Worm (Caenorhabditis elegans): Measurements from ENCODE around the gene R11E3.2.

The R11E3.2 gene

DNA sequence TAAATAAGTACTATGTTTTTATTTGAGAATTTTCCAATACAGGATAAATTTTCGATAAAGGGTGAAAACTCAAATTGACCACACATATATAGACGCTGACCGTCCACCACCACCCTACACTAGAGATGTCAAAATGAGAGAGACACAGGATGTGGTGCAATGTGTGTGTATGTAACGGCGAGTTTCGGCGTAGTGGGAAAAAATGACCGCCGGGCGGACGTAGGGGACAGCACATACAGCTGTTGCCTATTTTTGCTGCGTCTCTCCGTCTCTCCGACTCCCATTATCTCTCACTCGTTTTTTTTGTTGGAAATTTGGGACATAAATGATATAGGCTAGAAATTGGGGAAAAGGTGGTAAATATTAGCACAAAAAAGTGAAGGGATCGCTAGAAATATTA lies 9.2 kb downstream of the R11E3.2 start:
- no peak for TF ChIP-seq ces-1 (GFP tag; optimal IDR thresholded peaks at IDR 0.05)
- peak in 1 of 2 experiments; percentile 29 for TF ChIP-seq lsy-2 (tag; optimal IDR thresholded peaks at IDR 0.05)
- TF ChIP-seq snu-23 (GFP tag; optimal IDR thresholded peaks at IDR 0.05): peak; percentile 28
- TF ChIP-seq blmp-1 (tag; optimal IDR thresholded peaks at IDR 0.05): no peak
- peak; percentile 20 for TF ChIP-seq irx-1 (tag; optimal IDR thresholded peaks at IDR 0.05)
- peak in 1 of 2 experiments; percentile 26 for TF ChIP-seq lin-35 (GFP tag; optimal IDR thresholded peaks at IDR 0.05)
- TF ChIP-seq efl-1 (optimal IDR thresholded peaks at IDR 0.05): peak in 1 of 2 experiments; percentile 19
- TF ChIP-seq efl-1 (GFP tag; optimal IDR thresholded peaks at IDR 0.05 in 1 of 2): no peak
- TF ChIP-seq nhr-20 (tag; optimal IDR thresholded peaks at IDR 0.05): no peak
- TF ChIP-seq fos-1 (tag; optimal IDR thresholded peaks at IDR 0.05): no peak

DNA sequence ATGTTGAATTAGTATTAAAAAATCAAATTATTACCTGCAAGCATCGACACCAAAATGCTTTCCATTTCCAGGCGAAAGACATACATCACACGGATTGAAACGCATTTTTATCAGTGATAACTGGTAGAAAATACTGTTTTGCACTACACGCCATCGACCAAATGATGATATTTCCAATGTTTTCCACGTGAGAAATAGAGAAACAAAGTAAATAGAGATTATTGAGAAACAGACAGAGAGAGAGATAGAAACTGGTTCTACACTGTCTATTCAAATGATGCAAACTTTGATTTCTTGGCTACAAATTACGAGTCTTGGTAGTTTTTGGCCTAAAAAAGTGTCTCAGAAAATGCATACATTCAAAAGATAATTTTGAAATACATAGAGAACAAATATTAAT lies 16.4 kb downstream of the R11E3.2 start, which contains the start of gene nhr-104:
nhr-104 (minus strand) TSS at position 361 of the 400 bp plus-strand sequence.
- peak; percentile 87 for TF ChIP-seq grh-1 (GFP tag; IDR thresholded peaks at IDR 0.05)
- TF ChIP-seq egl-27 (tag; optimal IDR thresholded peaks at IDR 0.05): no peak
- no peak for TF ChIP-seq isw-1 (GFP tag; IDR thresholded peaks at IDR 0.05)
- no peak for TF ChIP-seq nhr-84 (tag; optimal IDR thresholded peaks at IDR 0.05)
- TF ChIP-seq lin-14 (GFP tag; optimal IDR thresholded peaks at IDR 0.05): no peak
- TF ChIP-seq lir-3 (tag; optimal IDR thresholded peaks at IDR 0.05; ENCODE audit: poor library complexity): no peak
- TF ChIP-seq rnt-1 (tag; optimal IDR thresholded peaks at IDR 0.05): no peak
- peak; percentile 20 to 49 for TF ChIP-seq efl-1 (optimal IDR thresholded peaks at IDR 0.05)
- peak in 1 of 2 experiments; percentile 3 for TF ChIP-seq efl-1 (GFP tag; optimal IDR thresholded peaks at IDR 0.05 in 1 of 2)
- no peak for TF ChIP-seq zag-1 (tag; optimal IDR thresholded peaks at IDR 0.05)
- peak; percentile 8 for TF ChIP-seq nhr-237 (tag; optimal IDR thresholded peaks at IDR 0.05)
- no peak for TF ChIP-seq aly-2 (tag; optimal IDR thresholded peaks at IDR 0.05)
- TF ChIP-seq nhr-77 (tag; optimal IDR thresholded peaks at IDR 0.05): peak; percentile 15
- TF ChIP-seq lin-13 (GFP tag; optimal IDR thresholded peaks at IDR 0.05): no peak
- peak; percentile 48 for TF ChIP-seq mep-1 (tag; optimal IDR thresholded peaks at IDR 0.05)
- TF ChIP-seq unc-130 (tag; optimal IDR thresholded peaks at IDR 0.05): no peak
- peak; percentile 61 for TF ChIP-seq snu-23 (GFP tag; optimal IDR thresholded peaks at IDR 0.05)
- TF ChIP-seq elt-3 (tag; optimal IDR thresholded peaks at IDR 0.05): peak in 3 of 6 experiments; percentile 40 to 73 (median 41)
- no peak for TF ChIP-seq irx-1 (tag; optimal IDR thresholded peaks at IDR 0.05)
- TF ChIP-seq tbx-2 (tag; optimal IDR thresholded peaks at IDR 0.05): peak; percentile 30
- peak; percentile 37 for TF ChIP-seq C16A3.4 (tag; optimal IDR thresholded peaks at IDR 0.05)
- TF ChIP-seq aha-1 (tag; optimal IDR thresholded peaks at IDR 0.05): no peak
- TF ChIP-seq nhr-71 (tag; optimal IDR thresholded peaks at IDR 0.05): no peak
- no peak for TF ChIP-seq unc-86 (tag; optimal IDR thresholded peaks at IDR 0.05)
- no peak for TF ChIP-seq Y116A8C.19 (tag; optimal IDR thresholded peaks at IDR 0.05; ENCODE audit: borderline replicate concordance)
- TF ChIP-seq unc-98 (GFP tag; IDR thresholded peaks at IDR 0.05): no peak
- no peak for TF ChIP-seq nhr-76 (tag; optimal IDR thresholded peaks at IDR 0.05)
- peak; percentile 47 for TF ChIP-seq pag-3 (tag; optimal IDR thresholded peaks at IDR 0.05; ENCODE audit: borderline replicate concordance, insufficient read depth)
- TF ChIP-seq pqm-1 (tag; optimal IDR thresholded peaks at IDR 0.05): no peak
- TF ChIP-seq hlh-17 (GFP tag; optimal IDR thresholded peaks at IDR 0.05; ENCODE audit: borderline replicate concordance): no peak
- no peak for TF ChIP-seq hpl-2 (GFP tag; optimal IDR thresholded peaks at IDR 0.05)
- no peak for TF ChIP-seq nhr-47 (tag; optimal IDR thresholded peaks at IDR 0.05)
- no peak for TF ChIP-seq nhr-12 (tag; optimal IDR thresholded peaks at IDR 0.05)
- TF ChIP-seq ceh-63 (GFP tag; optimal IDR thresholded peaks at IDR 0.05): no peak
- TF ChIP-seq fkh-4 (tag; optimal IDR thresholded peaks at IDR 0.05; ENCODE audit: borderline replicate concordance): no peak
- no peak for TF ChIP-seq mab-9 (GFP tag; IDR thresholded peaks at IDR 0.05)
- TF ChIP-seq ets-5 (GFP tag; IDR thresholded peaks at IDR 0.05): no peak
- no peak for TF ChIP-seq ces-1 (GFP tag; optimal IDR thresholded peaks at IDR 0.05)
- no peak for TF ChIP-seq fos-1 (tag; optimal IDR thresholded peaks at IDR 0.05)
- no peak for TF ChIP-seq ceh-88 (GFP tag; IDR thresholded peaks at IDR 0.05)
- TF ChIP-seq sptf-1 (tag; optimal IDR thresholded peaks at IDR 0.05): no peak
- TF ChIP-seq ama-1 (optimal IDR thresholded peaks at IDR 0.05): no peak
- TF ChIP-seq nhr-90 (tag; optimal IDR thresholded peaks at IDR 0.05; ENCODE audit: poor library complexity): peak; percentile 47
- TF ChIP-seq ztf-4 (tag; optimal IDR thresholded peaks at IDR 0.05): no peak
- TF ChIP-seq skn-1 (tag; optimal IDR thresholded peaks at IDR 0.05): peak; percentile 96
- TF ChIP-seq nhr-20 (tag; optimal IDR thresholded peaks at IDR 0.05): peak; percentile 65
- no peak for TF ChIP-seq ceh-8 (GFP tag; optimal IDR thresholded peaks at IDR 0.05)
- no peak for TF ChIP-seq unc-62 (GFP tag; optimal IDR thresholded peaks at IDR 0.05)
- peak; percentile 30 to 63 for TF ChIP-seq lsy-2 (tag; optimal IDR thresholded peaks at IDR 0.05)

All from whole organism, L1 larva.